Fruit fly (Drosophila melanogaster): ENCODE measurements around the gene mRpL39.

- no peak for TF ChIP-seq psq (optimal IDR thresholded peaks at IDR 0.05)
- no peak for TF ChIP-seq pan (optimal IDR thresholded peaks at IDR 0.05)
Observed at dm6 chr3L:15009681-15010080, 10.2 kb upstream of the mRpL39 start.
